Fruit fly (Drosophila melanogaster) Kc167 (cell line): ENCODE data around the gene Dic1.

Experiments used
- Sin3A ChIP-seq: fragments of >200 bp; optimal IDR thresholded peaks from 2 replicates; lab custom pipeline; 2018; ENCODE audit warnings: missing external identifiers
- insv ChIP-seq: fragments of >200 bp; optimal IDR thresholded peaks from 3 replicates; lab custom pipeline; 2018; ENCODE audit warnings: missing external identifiers
- ttk ChIP-seq: sonication (Bioruptor generic); optimal IDR thresholded peaks from 2 replicates; lab custom pipeline; 2017; ENCODE audit warnings: missing external identifiers

dm6 chr3R:13360108-13360507 lies 4.6 kb upstream of the Dic1 start:
- no peak for TF ChIP-seq Sin3A (lab: Kevin White, UChicago)
- TF ChIP-seq ttk (lab: Kevin White, UChicago): no peak
- no peak for TF ChIP-seq insv (lab: Kevin White, UChicago)
